Worm (Caenorhabditis elegans): ENCODE measurements around the gene T06E8.8.

DNA sequence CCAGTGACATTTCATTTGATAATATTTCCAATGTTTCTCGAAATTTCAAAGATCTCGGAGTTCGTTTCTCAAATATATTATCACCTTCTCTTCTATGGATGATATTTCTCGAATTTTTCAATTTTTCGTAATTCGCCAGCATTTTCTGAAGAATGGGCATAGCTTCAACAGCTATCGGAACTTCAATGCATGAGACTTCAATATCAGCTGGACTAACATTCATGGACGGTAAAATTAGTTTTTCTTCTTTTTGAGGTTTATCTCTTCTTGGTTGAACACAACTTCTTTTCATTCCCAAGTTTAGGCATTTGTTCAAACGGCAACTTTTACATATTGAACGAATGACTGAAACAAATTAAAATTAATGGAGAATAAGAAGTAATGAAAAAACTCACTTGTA, 37.4 kb downstream of the T06E8.8 start:
- TF ChIP-seq pqm-1 (tag; optimal IDR thresholded peaks at IDR 0.05) (no peak), nhr-90 (tag; optimal IDR thresholded peaks at IDR 0.05; ENCODE audit: poor library complexity) (no peak), lir-3 (tag; optimal IDR thresholded peaks at IDR 0.05; ENCODE audit: poor library complexity) (no peak), nhr-12 (tag; optimal IDR thresholded peaks at IDR 0.05) (no peak), alr-1 (tag; optimal IDR thresholded peaks at IDR 0.05; ENCODE audit: borderline replicate concordance) (no peak), nhr-237 (tag; optimal IDR thresholded peaks at IDR 0.05) (no peak), unc-62 (GFP tag; optimal IDR thresholded peaks at IDR 0.05) (no peak), jun-1 (tag; optimal IDR thresholded peaks at IDR 0.05) (no peak), lin-14 (GFP tag; optimal IDR thresholded peaks at IDR 0.05) (no peak)
